Fruit fly (Drosophila melanogaster): ENCODE results near the gene GlcAT-S.
A peak's percentile ranks its signal among the peaks of the same experiment; 100 is the strongest.

Gene GlcAT-S

dm6 chr2L:9567398-9567856 lies 48.8 kb upstream of the GlcAT-S start (continued):
- TF ChIP-seq fd102C (GFP tag; optimal IDR thresholded peaks at IDR 0.05) (peak; percentile 89), Dfd (GFP tag; optimal IDR thresholded peaks at IDR 0.05) (no peak), pnt (GFP tag; optimal IDR thresholded peaks at IDR 0.05) (peak; percentile 37), CG17829 (tag; optimal IDR thresholded peaks at IDR 0.05) (peak; percentile 94), Myb (GFP tag; optimal IDR thresholded peaks at IDR 0.05) (peak; percentile 83), CG10462 (GFP tag; optimal IDR thresholded peaks at IDR 0.05) (peak; percentile 92), CG2875 (GFP tag; optimal IDR thresholded peaks at IDR 0.05) (peak; percentile 99), Doc2 (GFP tag; IDR thresholded peaks at IDR 0.05) (peak; percentile 61; the same call in 1 of the 2 replicates), CG9727 (GFP tag; optimal IDR thresholded peaks at IDR 0.05) (peak; percentile 96), D19A (tag; optimal IDR thresholded peaks at IDR 0.05) (peak; percentile 89), tin (GFP tag; optimal IDR thresholded peaks at IDR 0.05) (peak; percentile 95), Mes4 (GFP tag; optimal IDR thresholded peaks at IDR 0.05) (peak; percentile 96), rib (GFP tag; IDR thresholded peaks at IDR 0.05) (peak; percentile 87), Taf1 (GFP tag; IDR thresholded peaks at IDR 0.05) (peak; percentile 70), amos (GFP tag; IDR thresholded peaks at IDR 0.05; ENCODE audit: partially characterized antibody) (no peak), CG14667 (GFP tag; IDR thresholded peaks at IDR 0.05) (peak; percentile 57; the same call in 1 of the 2 replicates), CG12104 (GFP tag; optimal IDR thresholded peaks at IDR 0.05) (peak; percentile 98), D (optimal IDR thresholded peaks at IDR 0.05) (no peak), D (GFP tag; optimal IDR thresholded peaks at IDR 0.05) (peak; percentile 96), nau (GFP tag; optimal IDR thresholded peaks at IDR 0.05) (peak; percentile 100), ase (GFP tag; IDR thresholded peaks at IDR 0.05) (peak; percentile 96), prd (optimal IDR thresholded peaks at IDR 0.05) (no peak), prd (GFP tag; IDR thresholded peaks at IDR 0.05) (peak; percentile 72), CG17802 (tag; optimal IDR thresholded peaks at IDR 0.05) (peak; percentile 91), CG1792 (GFP tag; optimal IDR thresholded peaks at IDR 0.05) (peak; percentile 88), CG7357 (GFP tag; IDR thresholded peaks at IDR 0.05) (peak; percentile 67), Max (GFP tag; optimal IDR thresholded peaks at IDR 0.05) (peak; percentile 96), CG5245 (GFP tag; optimal IDR thresholded peaks at IDR 0.05) (peak; percentile 96), Ada2b (GFP tag; IDR thresholded peaks at IDR 0.05) (peak; percentile 88; the same call in 1 of the 2 replicates), TFAM (GFP tag; optimal IDR thresholded peaks at IDR 0.05) (peak; percentile 93), CG4617 (GFP tag; optimal IDR thresholded peaks at IDR 0.05; ENCODE audit: borderline replicate concordance) (peak; percentile 88), Spps (tag; optimal IDR thresholded peaks at IDR 0.05) (peak; percentile 91), C15 (GFP tag; IDR thresholded peaks at IDR 0.05) (peak; percentile 95), CG12299 (tag; optimal IDR thresholded peaks at IDR 0.05) (peak; percentile 99), Hmx (GFP tag; optimal IDR thresholded peaks at IDR 0.05) (peak; percentile 42), sens-2 (GFP tag; IDR thresholded peaks at IDR 0.05) (peak; percentile 98), CG3407 (GFP tag; optimal IDR thresholded peaks at IDR 0.05) (peak; percentile 98), gro (GFP tag; optimal IDR thresholded peaks at IDR 0.05) (peak; percentile 98), lola (GFP tag; optimal IDR thresholded peaks at IDR 0.05) (peak in 1 of 3 experiments; percentile 65), schlank (tag; optimal IDR thresholded peaks at IDR 0.05) (peak; percentile 99), CG10565 (GFP tag; optimal IDR thresholded peaks at IDR 0.05) (peak; percentile 90), CG13123 (GFP tag; optimal IDR thresholded peaks at IDR 0.05) (peak; percentile 94), CG4424 (GFP tag; optimal IDR thresholded peaks at IDR 0.05) (peak; percentile 97), CG10366 (GFP tag; IDR thresholded peaks at IDR 0.05) (peak; percentile 93), pros (GFP tag; optimal IDR thresholded peaks at IDR 0.05) (no peak), CG6689 (GFP tag; IDR thresholded peaks at IDR 0.05) (peak; percentile 87), ind (GFP tag; optimal IDR thresholded peaks at IDR 0.05) (peak; percentile 88), CG7271 (tag; optimal IDR thresholded peaks at IDR 0.05) (peak; percentile 97), sim (GFP tag; IDR thresholded peaks at IDR 0.05) (peak; percentile 93), ro (GFP tag; IDR thresholded peaks at IDR 0.05) (peak; percentile 72; the same call in 1 of the 2 replicates), pzg (GFP tag; optimal IDR thresholded peaks at IDR 0.05) (peak; percentile 44)

All from whole organism, embryonic.